Fruit fly (Drosophila melanogaster) Kc167 (cell line): ENCODE results near the gene CG3726.

ENCODE experiments used
- Myc ChIP-seq: fragments of >200 bp; optimal IDR thresholded peaks from 2 replicates; lab custom pipeline; 2017; ENCODE audit warnings: missing external identifiers
- Sin3A ChIP-seq: fragments of >200 bp; optimal IDR thresholded peaks from 2 replicates; lab custom pipeline; 2018; ENCODE audit warnings: missing external identifiers
- h ChIP-seq: fragments of >200 bp; optimal IDR thresholded peaks from 3 replicates; lab custom pipeline; 2018; ENCODE audit warnings: missing external identifiers
- insv ChIP-seq: fragments of >200 bp; optimal IDR thresholded peaks from 3 replicates; lab custom pipeline; 2018; ENCODE audit warnings: missing external identifiers
- psq ChIP-seq: fragments of >200 bp; optimal IDR thresholded peaks from 2 replicates; lab custom pipeline; 2017; ENCODE audit warnings: missing external identifiers
- ttk ChIP-seq: sonication (Bioruptor generic); optimal IDR thresholded peaks from 2 replicates; lab custom pipeline; 2017; ENCODE audit warnings: missing external identifiers

Gene CG3726

dm6 chrX:5988088-5988987 lies 71.4 kb downstream of the CG3726 start, which contains the start of gene CG5966:
Gene CG5966 (plus strand): TSS chrX:5988791.
- no peak for TF ChIP-seq psq
- TF ChIP-seq Sin3A, result no peak
- TF ChIP-seq ttk, result no peak
- no peak for TF ChIP-seq insv (lab: Kevin White, UChicago)
- TF ChIP-seq Myc (lab: Kevin White, UChicago), result no peak
- TF ChIP-seq h (lab: Kevin White, UChicago), result no peak

dm6 chrX:5989368-5989767 lies 72.5 kb downstream of the CG3726 start:
- no peak for TF ChIP-seq psq
- no peak for TF ChIP-seq Sin3A
- no peak for TF ChIP-seq Myc (lab: Kevin White, UChicago)
- no peak for TF ChIP-seq ttk
- TF ChIP-seq insv (lab: Kevin White, UChicago), result no peak
- no peak for TF ChIP-seq h (lab: Kevin White, UChicago)
